Worm (Caenorhabditis elegans) whole organism, L4/young adult: ENCODE data around the gene skp-1.

ENCODE experiments used
- dao-5 ChIP-seq: sonication (generic microtip); optimal IDR thresholded peaks from 2 replicates; lab custom pipeline; 2016; ENCODE audit warnings: missing genotype, missing genetic modification characterization, moderate library complexity, missing compliant biosample characterization
- him-1 ChIP-seq: sonication (generic microtip); optimal IDR thresholded peaks from 2 replicates; lab custom pipeline; 2016; ENCODE audit warnings: missing genotype, missing genetic modification reagents, missing genetic modification characterization, missing compliant biosample characterization

- TF ChIP-seq him-1 (tag; lab: Kevin White, UChicago), result no peak
- no peak for TF ChIP-seq dao-5 (tag; lab: Kevin White, UChicago)
These were observed 29.6 kb downstream of the skp-1 start for ce11 chrV:11674594-11675579.
